Fruit fly (Drosophila melanogaster): ENCODE measurements around the gene mAcon1.

DNA sequence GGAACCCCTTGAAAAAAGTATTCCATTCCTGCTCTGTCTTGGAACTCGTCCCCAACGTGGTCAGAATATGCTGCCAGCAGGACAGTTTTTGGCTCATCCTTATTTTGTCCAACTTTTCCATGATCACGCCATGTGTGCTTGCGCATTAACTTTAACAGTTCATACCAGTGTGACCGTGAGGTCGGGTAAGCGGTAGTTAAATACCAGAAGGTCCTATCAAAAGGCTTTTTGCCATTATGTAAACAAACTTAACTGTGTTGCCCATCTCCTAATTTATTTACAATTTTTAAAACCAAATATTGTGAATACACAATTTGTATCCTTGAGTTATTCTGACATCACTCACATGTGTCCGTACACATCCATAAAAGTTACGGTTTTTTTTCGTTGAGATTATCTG lies 20.1 kb upstream of the mAcon1 start, which contains the start of gene del:
- no peak for TF ChIP-seq CG33017 (tag; optimal IDR thresholded peaks at IDR 0.05)
- TF ChIP-seq CG7045 (GFP tag; optimal IDR thresholded peaks at IDR 0.05): no peak
- TF ChIP-seq CG12768 (GFP tag; optimal IDR thresholded peaks at IDR 0.05): no peak
- no peak for TF ChIP-seq Mnt (GFP tag; optimal IDR thresholded peaks at IDR 0.05)
- no peak for TF ChIP-seq cic (GFP tag; optimal IDR thresholded peaks at IDR 0.05)
- TF ChIP-seq cnc (optimal IDR thresholded peaks at IDR 0.05): no peak
- no peak for TF ChIP-seq bab1 (GFP tag; optimal IDR thresholded peaks at IDR 0.05)
- no peak for TF ChIP-seq Clk (GFP tag; optimal IDR thresholded peaks at IDR 0.05)
